Worm (Caenorhabditis elegans) whole organism, young adult: ENCODE data around the gene Y39A1A.27.
A peak's percentile ranks its signal among the peaks of the same experiment; 100 is the strongest.

ENCODE experiments used
- B0019.2 ChIP-seq: fragments of 200-800 bp; sonication (Bioruptor generic); conservative IDR thresholded peaks from 2 replicates; pipeline ENCODE4 v1.3.6; 2022; ENCODE audit warnings: missing genetic modification reagents, missing genetic modification characterization, missing compliant biosample characterization
- B0336.3 ChIP-seq: fragments of 200-800 bp; sonication (Bioruptor generic); IDR thresholded peaks from 2 replicates; pipeline ENCODE4 v1.3.6; 2022; ENCODE audit warnings: missing genetic modification characterization, missing compliant biosample characterization
- D2030.7 ChIP-seq: fragments of 200-800 bp; sonication (Bioruptor generic); IDR thresholded peaks from 2 replicates; pipeline ENCODE4 v1.3.6; 2022; ENCODE audit warnings: missing genetic modification reagents, missing genetic modification characterization, missing compliant biosample characterization
- F22D6.2 ChIP-seq: sonication (generic microtip); optimal IDR thresholded peaks from 2 replicates; lab custom pipeline; 2016; ENCODE audit warnings: mild to moderate bottlenecking, missing genetic modification characterization, missing compliant biosample characterization
- F33H1.4 ChIP-seq: fragments of 200-800 bp; sonication (Bioruptor generic); IDR thresholded peaks from 2 replicates; pipeline ENCODE4 v1.3.6; 2022; ENCODE audit warnings: missing genetic modification reagents, missing genetic modification characterization, missing compliant biosample characterization
- F55B11.4 ChIP-seq: sonication (generic microtip); optimal IDR thresholded peaks from 2 replicates; lab custom pipeline; 2016; ENCODE audit warnings: missing compliant biosample characterization, missing genetic modification characterization, borderline replicate concordance; ENCODE audit not compliant: insufficient read depth
- F57A8.1 ChIP-seq: fragments of 200-800 bp; sonication (Bioruptor generic); optimal IDR thresholded peaks from 2 replicates; lab custom pipeline; 2018; ENCODE audit warnings: mild to moderate bottlenecking, missing genetic modification characterization, moderate library complexity, missing compliant biosample characterization
- Y53F4B.3 ChIP-seq: fragments of 200-800 bp; sonication (Bioruptor generic); IDR thresholded peaks from 2 replicates; pipeline ENCODE4 v1.3.6; 2022; ENCODE audit warnings: missing genetic modification reagents, missing genetic modification characterization, missing compliant biosample characterization
- Y79H2A.3 ChIP-seq: fragments of 200-800 bp; sonication (Bioruptor generic); conservative IDR thresholded peaks from 2 replicates; pipeline ENCODE4 v1.3.6; 2022; ENCODE audit warnings: missing genetic modification reagents, missing genetic modification characterization, missing compliant biosample characterization
- aptf-2 ChIP-seq: fragments of 200-800 bp; sonication (Bioruptor generic); conservative IDR thresholded peaks from 2 replicates; pipeline ENCODE4 v1.3.6; 2022; ENCODE audit warnings: missing genetic modification reagents, missing genetic modification characterization, missing compliant biosample characterization
- attf-3 ChIP-seq: fragments of 200-800 bp; sonication (Bioruptor generic); conservative IDR thresholded peaks from 2 replicates; pipeline ENCODE4 v1.3.6; 2022; ENCODE audit warnings: missing genetic modification reagents, missing genetic modification characterization, missing compliant biosample characterization
- attf-5 ChIP-seq: fragments of 200-800 bp; sonication (Bioruptor generic); optimal IDR thresholded peaks from 2 replicates; lab custom pipeline; 2018; ENCODE audit warnings: mild to moderate bottlenecking, missing genetic modification characterization, missing compliant biosample characterization
- ccch-3 ChIP-seq: fragments of 200-800 bp; sonication (Bioruptor generic); optimal IDR thresholded peaks from 2 replicates; lab custom pipeline; 2018; ENCODE audit warnings: mild to moderate bottlenecking, missing genetic modification characterization, missing compliant biosample characterization
- ceh-100 ChIP-seq: fragments of 200-800 bp; sonication (Bioruptor generic); IDR thresholded peaks from 2 replicates; pipeline ENCODE4 v1.3.6; 2022; ENCODE audit warnings: missing genetic modification reagents, missing genetic modification characterization, missing compliant biosample characterization
- ceh-40 ChIP-seq: fragments of 200-800 bp; sonication (Bioruptor generic); IDR thresholded peaks from 2 replicates; pipeline ENCODE4 v1.3.6; 2022; ENCODE audit warnings: missing genetic modification characterization, missing compliant biosample characterization
- dox-1 ChIP-seq: fragments of 200-800 bp; sonication (Bioruptor generic); IDR thresholded peaks from 2 replicates; pipeline ENCODE4 v1.3.6; 2022; ENCODE audit warnings: missing genetic modification reagents, missing genetic modification characterization, missing compliant biosample characterization
- dpl-1 ChIP-seq: fragments of 150-350 bp; optimal IDR thresholded peaks from 2 replicates; lab custom pipeline; 2014; ENCODE audit warnings: missing biosample characterization, missing genetic modification reagents, missing genetic modification characterization
- efl-1 ChIP-seq: fragments of 150-350 bp; optimal IDR thresholded peaks from 2 replicates; lab custom pipeline; 2014; ENCODE audit warnings: missing biosample characterization, missing genetic modification reagents, missing genetic modification characterization
- egl-44 ChIP-seq: fragments of 200-800 bp; sonication (Bioruptor generic); IDR thresholded peaks from 2 replicates; pipeline ENCODE4 v1.3.6; 2022; ENCODE audit warnings: missing genetic modification reagents, missing genetic modification characterization, missing compliant biosample characterization
- egrh-3 ChIP-seq: fragments of 200-800 bp; sonication (Bioruptor generic); IDR thresholded peaks from 2 replicates; pipeline ENCODE4 v1.3.6; 2022; ENCODE audit warnings: missing genetic modification reagents, missing genetic modification characterization, missing compliant biosample characterization
- ets-4 ChIP-seq: fragments of 200-800 bp; sonication (Bioruptor generic); optimal IDR thresholded peaks from 2 replicates; lab custom pipeline; 2018; ENCODE audit warnings: mild to moderate bottlenecking, missing genetic modification characterization, missing compliant biosample characterization
- gei-17 ChIP-seq: fragments of 200-800 bp; sonication (Bioruptor generic); optimal IDR thresholded peaks from 2 replicates; lab custom pipeline; 2018; ENCODE audit warnings: mild to moderate bottlenecking, missing genetic modification characterization, missing compliant biosample characterization
- him-1 ChIP-seq: sonication (generic microtip); optimal IDR thresholded peaks from 2 replicates; lab custom pipeline; 2016; ENCODE audit warnings: missing genotype, missing genetic modification reagents, missing genetic modification characterization, missing compliant biosample characterization
- hlh-12 ChIP-seq: sonication (generic microtip); optimal IDR thresholded peaks from 2 replicates; lab custom pipeline; 2016; ENCODE audit warnings: missing genetic modification characterization, missing compliant biosample characterization
- hmg-1.2 ChIP-seq: fragments of 200-800 bp; sonication (Bioruptor generic); IDR thresholded peaks from 2 replicates; pipeline ENCODE4 v1.3.6; 2022; ENCODE audit warnings: missing genetic modification reagents, missing genetic modification characterization, missing compliant biosample characterization
- lin-35 ChIP-seq, 3 experiments: fragments of 150-350 bp in 2 of 3; sonication (generic microtip) in 1 of 3; optimal IDR thresholded peaks; 2 replicates each; lab custom pipeline; 2014 to 2018; ENCODE audit warnings: missing biosample characterization in 3 of 3, missing genetic modification characterization in 3 of 3, missing genetic modification reagents in 3 of 3
- lin-54 ChIP-seq: fragments of 200-800 bp; sonication (Bioruptor generic); optimal IDR thresholded peaks from 2 replicates; lab custom pipeline; 2018; ENCODE audit warnings: mild to moderate bottlenecking, missing genetic modification characterization, missing compliant biosample characterization
- lsl-1 ChIP-seq: fragments of 200-800 bp; sonication (Bioruptor generic); optimal IDR thresholded peaks from 2 replicates; lab custom pipeline; 2018; ENCODE audit warnings: mild to moderate bottlenecking, missing genetic modification characterization, moderate library complexity, missing compliant biosample characterization
- madf-8 ChIP-seq: fragments of 200-800 bp; sonication (Bioruptor generic); conservative IDR thresholded peaks from 2 replicates; pipeline ENCODE4 v1.3.6; 2022; ENCODE audit warnings: missing genetic modification reagents, missing genetic modification characterization, missing compliant biosample characterization
- mcd-1 ChIP-seq: fragments of 200-800 bp; sonication (Bioruptor generic); IDR thresholded peaks from 2 replicates; pipeline ENCODE4 v1.3.6; 2022; ENCODE audit warnings: missing genetic modification reagents, missing genetic modification characterization, missing compliant biosample characterization
- mel-28 ChIP-seq: sonication (generic microtip); optimal IDR thresholded peaks from 2 replicates; lab custom pipeline; 2016; ENCODE audit warnings: borderline replicate concordance, mild to moderate bottlenecking, missing genetic modification characterization, missing compliant biosample characterization
- mes-4 ChIP-seq: sonication (generic microtip); optimal IDR thresholded peaks from 2 replicates; lab custom pipeline; 2016; ENCODE audit warnings: missing genotype, missing genetic modification characterization, missing compliant biosample characterization
- nfya-1 ChIP-seq: sonication (generic microtip); optimal IDR thresholded peaks from 2 replicates; lab custom pipeline; 2017; ENCODE audit warnings: antibody characterized with exemption, missing compliant biosample characterization, missing genetic modification characterization, borderline replicate concordance; ENCODE audit not compliant: insufficient read depth
- nhr-27 ChIP-seq: fragments of 200-800 bp; sonication (Bioruptor generic); optimal IDR thresholded peaks from 2 replicates; lab custom pipeline; 2018; ENCODE audit warnings: mild to moderate bottlenecking, missing genetic modification characterization, moderate library complexity, missing compliant biosample characterization
- nhr-90 ChIP-seq: sonication (generic microtip); optimal IDR thresholded peaks from 2 replicates; lab custom pipeline; 2016; ENCODE audit warnings: missing genotype, mild to moderate bottlenecking, missing genetic modification characterization, missing compliant biosample characterization
- rcor-1 ChIP-seq: fragments of 200-800 bp; sonication (Bioruptor generic); IDR thresholded peaks from 2 replicates; pipeline ENCODE4 v1.3.6; 2022; ENCODE audit warnings: missing genetic modification reagents, missing genetic modification characterization, missing compliant biosample characterization
- snpc-1.3 ChIP-seq: sonication (generic microtip); optimal IDR thresholded peaks from 2 replicates; lab custom pipeline; 2017; ENCODE audit warnings: missing genetic modification characterization, mild to moderate bottlenecking, missing compliant biosample characterization, antibody characterized with exemption, moderate library complexity, missing genotype, missing genetic modification reagents; ENCODE audit not compliant: insufficient read depth
- snpc-3.4 ChIP-seq: sonication (generic microtip); optimal IDR thresholded peaks from 2 replicates; lab custom pipeline; 2017; ENCODE audit warnings: missing genetic modification characterization, mild to moderate bottlenecking, missing compliant biosample characterization, antibody characterized with exemption, moderate library complexity, missing genotype, missing genetic modification reagents
- snpc-4 ChIP-seq, 5 experiments: fragments of 150-350 bp in 1 of 5; sonication (generic microtip) in 4 of 5; optimal IDR thresholded peaks; 2 replicates each; lab custom pipeline; 2014 to 2018; ENCODE audit warnings: missing genetic modification characterization in 5 of 5, missing biosample characterization in 3 of 5, antibody characterized with exemption in 2 of 5, mild to moderate bottlenecking in 2 of 5, missing compliant biosample characterization in 2 of 5, missing genotype in 2 of 5, moderate library complexity in 2 of 5, missing genetic modification reagents in 1 of 5
- tbp1 ChIP-seq: fragments of 200-800 bp; sonication (Bioruptor generic); optimal IDR thresholded peaks from 2 replicates; lab custom pipeline; 2018; ENCODE audit warnings: mild to moderate bottlenecking, missing genetic modification characterization, missing compliant biosample characterization
- tbx-9 ChIP-seq: sonication (generic microtip); optimal IDR thresholded peaks from 2 replicates; lab custom pipeline; 2016; ENCODE audit warnings: borderline replicate concordance, missing genetic modification characterization, inconsistent platforms, missing compliant biosample characterization
- tlf-1 ChIP-seq: fragments of 200-800 bp; sonication (Bioruptor generic); optimal IDR thresholded peaks from 2 replicates; lab custom pipeline; 2018; ENCODE audit warnings: mild to moderate bottlenecking, missing genetic modification characterization, missing compliant biosample characterization
- unc-62 ChIP-seq: fragments of 150-350 bp; optimal IDR thresholded peaks from 2 replicates; lab custom pipeline; 2014; ENCODE audit warnings: missing biosample characterization, missing genetic modification reagents, missing genetic modification characterization
- xnd-1 ChIP-seq: sonication (generic microtip); optimal IDR thresholded peaks from 2 replicates; lab custom pipeline; 2016; ENCODE audit warnings: missing genotype, missing genetic modification reagents, missing genetic modification characterization, missing compliant biosample characterization
- ztf-26 ChIP-seq: sonication (generic microtip); optimal IDR thresholded peaks from 2 replicates; lab custom pipeline; 2017; ENCODE audit warnings: missing genetic modification characterization, missing compliant biosample characterization
- ztf-28 ChIP-seq: fragments of 200-800 bp; sonication (Bioruptor generic); IDR thresholded peaks from 2 replicates; pipeline ENCODE4 v1.3.6; 2022; ENCODE audit warnings: missing genetic modification reagents, missing genetic modification characterization, missing compliant biosample characterization
- ztf-3 ChIP-seq: fragments of 200-800 bp; sonication (Bioruptor generic); optimal IDR thresholded peaks from 2 replicates; lab custom pipeline; 2018; ENCODE audit warnings: mild to moderate bottlenecking, missing genetic modification characterization, missing compliant biosample characterization
- ztf-6 ChIP-seq: fragments of 200-800 bp; sonication (Bioruptor generic); IDR thresholded peaks from 2 replicates; pipeline ENCODE4 v1.3.6; 2022; ENCODE audit warnings: missing genetic modification reagents, missing genetic modification characterization, missing compliant biosample characterization

The Y39A1A.27 gene

ce11 chrIII:10642781-10643180 is 4.0 kb downstream of the Y39A1A.27 start, which contains the start of the genes dhs-11 and orc-1:
Gene dhs-11 (minus strand): TSS chrIII:10642865.
Gene orc-1 (plus strand): TSS chrIII:10643129.
- TF ChIP-seq F33H1.4 (GFP tag; lab: Robert Waterston, UW) (peak; percentile 66), madf-8 (peak; percentile 58; the same call in 1 of the 2 replicates), lin-35 (GFP tag; optimal IDR thresholded peaks at IDR 0.05; lab: Kevin White, UChicago) (peak in 2 of 3 experiments; percentile 20 to 48), F55B11.4 (tag; lab: Kevin White, UChicago) (no peak), lsl-1 (peak; percentile 90), Y53F4B.3 (no peak), ets-4 (no peak), rcor-1 (GFP tag; lab: Robert Waterston, UW) (peak; percentile 55), gei-17 (GFP tag; lab: Kevin White, UChicago) (no peak), tbp1 (peak; percentile 35), unc-62 (GFP tag; lab: Kevin White, UChicago) (no peak), ceh-100 (GFP tag; lab: Robert Waterston, UW) (no peak), Y79H2A.3 (no peak), him-1 (tag; lab: Kevin White, UChicago) (peak; percentile 34), mes-4 (no peak), nhr-27 (tag; lab: Kevin White, UChicago) (no peak), ccch-3 (GFP tag; lab: Kevin White, UChicago) (no peak), dox-1 (GFP tag; lab: Robert Waterston, UW) (peak; percentile 67), B0019.2 (GFP tag; lab: Robert Waterston, UW) (no peak), ztf-26 (tag; lab: Kevin White, UChicago) (no peak), snpc-1.3 (tag; lab: Kevin White, UChicago) (peak; percentile 57), tbx-9 (tag; lab: Kevin White, UChicago) (no peak), ztf-3 (GFP tag; lab: Kevin White, UChicago) (no peak), mcd-1 (GFP tag; lab: Robert Waterston, UW) (0 out of 2 replicates have a peak, but pooled peaks have one; percentile 41), snpc-4 (GFP tag; optimal IDR thresholded peaks at IDR 0.05; lab: Kevin White, UChicago) (no peak), snpc-4 (tag; optimal IDR thresholded peaks at IDR 0.05; lab: Kevin White, UChicago) (peak in 1 of 4 experiments; percentile 45), nfya-1 (tag; lab: Kevin White, UChicago) (no peak), xnd-1 (peak; percentile 17), aptf-2 (GFP tag; lab: Robert Waterston, UW) (0 out of 2 replicates have a peak, but pooled peaks have one; percentile 44), hmg-1.2 (peak; percentile 99), B0336.3 (no peak), nhr-90 (tag; lab: Kevin White, UChicago) (no peak), snpc-3.4 (tag; lab: Kevin White, UChicago) (peak; percentile 42), attf-3 (GFP tag; lab: Robert Waterston, UW) (no peak), tlf-1 (GFP tag; lab: Kevin White, UChicago) (no peak), ceh-40 (no peak), D2030.7 (peak; percentile 87), ztf-6 (GFP tag; lab: Robert Waterston, UW) (no peak), attf-5 (peak; percentile 41), egrh-3 (GFP tag; lab: Robert Waterston, UW) (no peak), F22D6.2 (tag; lab: Kevin White, UChicago) (no peak), F57A8.1 (GFP tag; lab: Kevin White, UChicago) (no peak), ztf-28 (no peak), hlh-12 (tag; lab: Kevin White, UChicago) (no peak), egl-44 (no peak), mel-28 (tag; lab: Kevin White, UChicago) (no peak), efl-1 (GFP tag; lab: Kevin White, UChicago) (peak; percentile 89), lin-54 (GFP tag; lab: Kevin White, UChicago) (peak; percentile 84), dpl-1 (GFP tag; lab: Kevin White, UChicago) (peak; percentile 74)
